Fruit fly (Drosophila melanogaster): ENCODE data around the gene Nedd4.

The Nedd4 gene

DNA sequence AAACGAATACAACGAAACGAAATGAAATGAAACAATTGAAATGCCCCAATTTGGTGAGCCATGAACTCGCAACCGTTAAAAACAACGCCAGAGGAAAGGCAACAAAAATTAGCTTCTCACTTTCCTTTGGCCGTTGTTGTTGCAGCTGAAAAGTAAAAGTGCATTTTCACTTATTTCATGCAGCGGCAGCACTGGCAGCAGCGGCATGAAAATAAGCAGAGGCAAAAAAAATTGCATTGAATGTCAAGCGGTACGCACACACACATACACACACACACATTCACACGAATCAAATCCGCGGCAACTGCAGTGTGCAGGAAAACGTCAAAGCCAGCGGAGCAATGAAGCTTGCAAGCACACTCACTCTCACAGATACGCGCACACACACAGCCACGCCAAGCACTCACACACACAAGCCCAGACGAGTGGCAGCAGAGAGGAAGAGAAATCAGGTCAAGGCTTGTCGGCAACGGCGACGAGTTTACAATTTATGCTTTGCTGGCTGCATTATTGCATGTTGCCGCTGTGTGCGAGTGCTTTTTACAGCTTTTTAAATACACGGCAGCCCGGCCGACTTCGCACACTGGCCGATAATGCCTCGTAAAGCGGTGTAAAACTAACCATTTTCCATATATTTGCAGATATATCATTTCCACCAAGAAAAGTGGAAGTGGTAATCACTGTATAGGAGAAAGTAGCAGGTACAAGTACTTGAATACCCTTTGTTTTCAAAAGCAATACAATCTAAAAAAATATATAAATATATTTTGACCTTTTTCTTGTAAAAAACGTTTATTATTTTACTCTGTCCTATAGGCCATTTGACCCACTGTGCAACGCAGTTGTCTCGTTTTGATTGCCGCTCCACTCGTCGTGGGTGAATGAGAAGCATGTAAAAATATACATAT is 36.7 kb downstream of the Nedd4 start:
- TF ChIP-seq gl (tag; optimal IDR thresholded peaks at IDR 0.05): peak; percentile 45
- TF ChIP-seq CG8301 (tag; optimal IDR thresholded peaks at IDR 0.05): peak; percentile 74
- TF ChIP-seq CG8159 (tag; optimal IDR thresholded peaks at IDR 0.05): peak; percentile 89
- TF ChIP-seq fd96Ca (GFP tag; IDR thresholded peaks at IDR 0.05): peak; percentile 79
- TF ChIP-seq Pif1B (GFP tag; optimal IDR thresholded peaks at IDR 0.05): peak; percentile 83
- TF ChIP-seq CG14655 (GFP tag; optimal IDR thresholded peaks at IDR 0.05): peak; percentile 75
- no peak; the same call in 1 of the 2 replicates for TF ChIP-seq CG12605 (GFP tag; IDR thresholded peaks at IDR 0.05)
- peak; percentile 78 for TF ChIP-seq CG17806 (tag; optimal IDR thresholded peaks at IDR 0.05)
- TF ChIP-seq EcR (GFP tag; optimal IDR thresholded peaks at IDR 0.05): peak; percentile 95
- peak; percentile 80 for TF ChIP-seq CG9948 (tag; optimal IDR thresholded peaks at IDR 0.05)
- peak; percentile 69 for TF ChIP-seq CG34367 (tag; optimal IDR thresholded peaks at IDR 0.05)
- peak; percentile 88 for TF ChIP-seq CG32121 (GFP tag; IDR thresholded peaks at IDR 0.05)
- peak; percentile 59 for TF ChIP-seq D1 (tag; optimal IDR thresholded peaks at IDR 0.05)
- TF ChIP-seq Ets98B (GFP tag; IDR thresholded peaks at IDR 0.05): peak; percentile 83
- peak; percentile 80 for TF ChIP-seq Pif1A (GFP tag; optimal IDR thresholded peaks at IDR 0.05)
- TF ChIP-seq CG13204 (GFP tag; optimal IDR thresholded peaks at IDR 0.05): peak; percentile 92
- peak; percentile 86 for TF ChIP-seq CG15710 (tag; optimal IDR thresholded peaks at IDR 0.05)
- TF ChIP-seq rn (GFP tag; IDR thresholded peaks at IDR 0.05): peak; percentile 65
- TF ChIP-seq CG10348 (GFP tag; IDR thresholded peaks at IDR 0.05): peak; percentile 68; the same call in 1 of the 2 replicates
- peak; percentile 76 for TF ChIP-seq CG4496 (GFP tag; IDR thresholded peaks at IDR 0.05)
- peak; percentile 82 for TF ChIP-seq Snoo (tag; optimal IDR thresholded peaks at IDR 0.05)

DNA sequence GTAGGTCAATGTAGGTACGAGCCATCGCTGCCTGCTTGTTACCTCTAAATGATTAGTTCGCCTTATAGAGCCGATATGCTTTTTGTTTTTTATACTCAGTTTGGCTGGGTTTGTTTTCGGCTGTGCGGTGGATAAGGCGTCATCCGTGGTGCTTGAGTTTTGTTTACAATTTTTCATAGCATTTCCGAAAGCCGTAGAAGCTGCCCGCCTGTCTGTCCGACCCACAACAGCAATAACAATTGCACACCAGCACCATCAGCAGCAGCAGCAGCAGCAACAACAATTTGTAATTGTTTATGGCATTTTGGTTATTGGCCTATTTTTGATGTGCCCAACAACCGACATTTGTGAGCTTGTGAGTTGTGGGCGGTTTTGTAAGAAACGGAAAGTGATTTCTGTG is 38.8 kb downstream of the Nedd4 start:
- TF ChIP-seq Snoo (tag; optimal IDR thresholded peaks at IDR 0.05) (no peak), rn (GFP tag; IDR thresholded peaks at IDR 0.05) (no peak), CG14655 (GFP tag; optimal IDR thresholded peaks at IDR 0.05) (no peak), D1 (tag; optimal IDR thresholded peaks at IDR 0.05) (no peak), EcR (GFP tag; optimal IDR thresholded peaks at IDR 0.05) (no peak), gl (tag; optimal IDR thresholded peaks at IDR 0.05) (no peak), CG8301 (tag; optimal IDR thresholded peaks at IDR 0.05) (no peak), CG15710 (tag; optimal IDR thresholded peaks at IDR 0.05) (no peak), CG9948 (tag; optimal IDR thresholded peaks at IDR 0.05) (no peak), Pif1B (GFP tag; optimal IDR thresholded peaks at IDR 0.05) (no peak), CG8159 (tag; optimal IDR thresholded peaks at IDR 0.05) (no peak), CG32121 (GFP tag; IDR thresholded peaks at IDR 0.05) (no peak), CG12605 (GFP tag; IDR thresholded peaks at IDR 0.05) (no peak), CG13204 (GFP tag; optimal IDR thresholded peaks at IDR 0.05) (no peak), CG34367 (tag; optimal IDR thresholded peaks at IDR 0.05) (no peak), CG10348 (GFP tag; IDR thresholded peaks at IDR 0.05) (no peak), CG17806 (tag; optimal IDR thresholded peaks at IDR 0.05) (no peak), Ets98B (GFP tag; IDR thresholded peaks at IDR 0.05) (no peak)

DNA sequence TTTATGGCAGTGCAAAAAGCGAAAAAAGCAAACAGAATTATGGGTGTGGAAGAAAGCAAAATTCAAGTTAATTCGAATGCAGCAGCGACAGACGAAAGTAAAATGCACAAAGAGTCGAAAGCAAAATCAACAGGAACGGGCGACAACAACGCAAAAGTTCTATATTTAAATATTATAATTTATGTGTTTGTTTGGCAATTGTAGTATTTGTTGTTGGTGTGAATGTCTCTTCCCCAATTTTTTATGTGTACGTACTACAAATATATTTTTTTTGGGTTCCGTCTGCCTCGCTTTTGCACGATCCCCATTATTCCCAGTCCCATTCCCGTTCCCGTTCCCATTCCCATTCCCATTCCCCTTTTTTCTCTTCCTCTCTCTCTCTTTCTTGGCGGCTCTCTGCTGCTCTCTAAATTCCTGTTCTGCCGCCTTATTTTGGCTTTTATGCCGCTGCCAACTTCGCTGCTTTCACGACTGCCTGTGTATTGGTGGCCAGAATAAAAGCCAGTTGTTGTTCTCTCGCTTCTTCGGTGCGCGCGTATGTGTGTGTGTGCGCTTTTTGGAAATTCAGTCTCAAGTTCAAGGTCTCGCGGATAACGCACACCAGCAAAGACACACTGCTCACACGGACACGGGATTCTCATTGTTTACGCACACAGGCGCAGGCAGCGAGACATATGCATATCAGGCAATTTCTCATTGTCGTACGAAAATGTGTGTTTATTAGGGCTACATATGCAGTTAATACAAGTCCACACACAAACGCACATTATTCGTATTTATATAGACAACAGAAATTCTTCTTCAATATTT is 40.1 kb downstream of the Nedd4 start:
- TF ChIP-seq CG13204 (GFP tag; optimal IDR thresholded peaks at IDR 0.05) (peak; percentile 80), CG4496 (GFP tag; IDR thresholded peaks at IDR 0.05) (no peak), CG17806 (tag; optimal IDR thresholded peaks at IDR 0.05) (no peak), rn (GFP tag; IDR thresholded peaks at IDR 0.05) (no peak), Pif1A (GFP tag; optimal IDR thresholded peaks at IDR 0.05) (no peak), CG10348 (GFP tag; IDR thresholded peaks at IDR 0.05) (no peak), CG34367 (tag; optimal IDR thresholded peaks at IDR 0.05) (no peak), CG8301 (tag; optimal IDR thresholded peaks at IDR 0.05) (no peak), fd96Ca (GFP tag; IDR thresholded peaks at IDR 0.05) (0 out of 3 replicates have a peak, but pooled peaks have one; percentile 25), CG14655 (GFP tag; optimal IDR thresholded peaks at IDR 0.05) (no peak), CG8159 (tag; optimal IDR thresholded peaks at IDR 0.05) (no peak), CG15710 (tag; optimal IDR thresholded peaks at IDR 0.05) (no peak), EcR (GFP tag; optimal IDR thresholded peaks at IDR 0.05) (peak; percentile 96), Ets98B (GFP tag; IDR thresholded peaks at IDR 0.05) (no peak), CG9948 (tag; optimal IDR thresholded peaks at IDR 0.05) (no peak), gl (tag; optimal IDR thresholded peaks at IDR 0.05) (no peak), CG32121 (GFP tag; IDR thresholded peaks at IDR 0.05) (peak; percentile 40; the same call in 1 of the 2 replicates), CG12605 (GFP tag; IDR thresholded peaks at IDR 0.05) (no peak), Pif1B (GFP tag; optimal IDR thresholded peaks at IDR 0.05) (peak; percentile 24), D1 (tag; optimal IDR thresholded peaks at IDR 0.05) (peak; percentile 21), Snoo (tag; optimal IDR thresholded peaks at IDR 0.05) (peak; percentile 50)

DNA sequence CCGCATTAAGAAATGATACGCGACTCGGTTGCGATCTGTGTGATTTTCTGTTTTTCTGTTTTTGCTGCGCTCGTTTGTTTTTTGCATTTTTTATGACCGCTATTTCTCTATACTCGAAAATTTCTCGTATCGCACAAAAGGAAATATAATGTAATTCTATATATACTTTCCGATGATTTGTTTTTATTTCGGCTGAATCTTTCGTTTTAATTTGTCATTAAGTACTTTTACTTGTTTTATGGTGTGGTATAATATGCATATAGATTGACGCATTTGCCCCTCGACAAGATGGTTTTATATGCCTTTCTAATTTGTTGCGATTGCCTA is 40.6 kb downstream of the Nedd4 start:
- TF ChIP-seq gl (tag; optimal IDR thresholded peaks at IDR 0.05) (no peak), CG8159 (tag; optimal IDR thresholded peaks at IDR 0.05) (peak; percentile 2)

DNA sequence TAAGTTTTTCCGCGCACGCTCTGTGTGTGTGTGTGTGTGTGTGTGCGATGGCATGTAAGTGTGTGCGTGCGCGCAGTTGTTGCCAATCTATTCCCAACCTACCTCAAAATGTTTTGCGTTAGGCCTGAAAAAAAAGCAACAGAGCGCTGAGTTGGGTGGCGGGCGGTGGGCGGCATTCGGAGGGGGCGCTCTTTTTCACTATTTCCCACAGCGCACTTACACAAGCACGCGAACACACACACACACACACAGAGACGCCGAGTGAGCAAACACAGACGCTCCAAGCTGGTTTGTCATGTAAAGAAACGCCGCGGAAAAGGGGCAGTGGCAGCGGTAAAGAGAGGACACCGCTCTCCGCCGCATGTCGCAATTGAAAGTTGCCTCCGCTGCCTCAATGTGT is 42.2 kb downstream of the Nedd4 start:
- TF ChIP-seq CG15710 (tag; optimal IDR thresholded peaks at IDR 0.05) (no peak), Ets98B (GFP tag; IDR thresholded peaks at IDR 0.05) (peak; percentile 72; the same call in 1 of the 2 replicates), CG17806 (tag; optimal IDR thresholded peaks at IDR 0.05) (no peak), CG4496 (GFP tag; IDR thresholded peaks at IDR 0.05) (peak; percentile 65), CG13204 (GFP tag; optimal IDR thresholded peaks at IDR 0.05) (peak; percentile 83), CG32121 (GFP tag; IDR thresholded peaks at IDR 0.05) (peak; percentile 75), EcR (GFP tag; optimal IDR thresholded peaks at IDR 0.05) (peak; percentile 47), CG14655 (GFP tag; optimal IDR thresholded peaks at IDR 0.05) (peak; percentile 19), CG12605 (GFP tag; IDR thresholded peaks at IDR 0.05) (peak; percentile 61), fd96Ca (GFP tag; IDR thresholded peaks at IDR 0.05) (peak; percentile 73), Pif1B (GFP tag; optimal IDR thresholded peaks at IDR 0.05) (no peak)
